Worm (Caenorhabditis elegans): Measurements from ENCODE around the gene C25F9.2.

DNA sequence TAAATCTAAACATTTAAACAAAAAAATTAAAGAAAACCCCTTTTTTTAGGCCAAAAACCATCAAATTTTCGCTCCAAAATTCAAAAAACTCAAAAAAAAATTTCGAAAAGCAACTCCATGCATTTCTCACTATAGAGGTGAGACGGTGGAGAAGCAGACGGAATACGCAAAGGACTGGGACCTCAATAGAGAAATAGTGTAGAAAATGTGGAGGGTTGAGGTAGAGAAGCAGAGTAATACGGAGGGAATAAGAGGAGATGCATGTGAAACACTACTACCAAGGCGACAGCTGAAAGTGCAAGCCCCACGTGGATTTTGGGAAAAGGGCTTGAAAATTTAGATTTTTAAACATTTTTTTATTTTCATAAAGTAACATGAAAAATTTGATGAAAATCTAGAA lies 30.0 kb upstream of the C25F9.2 start:
- TF ChIP-seq ztf-11 (tag; optimal IDR thresholded peaks at IDR 0.05) (no peak), daf-12 (tag; optimal IDR thresholded peaks at IDR 0.05) (no peak), fos-1 (tag; optimal IDR thresholded peaks at IDR 0.05) (no peak), ztf-4 (tag; optimal IDR thresholded peaks at IDR 0.05) (no peak), nhr-28 (tag; optimal IDR thresholded peaks at IDR 0.05) (no peak), ceh-28 (tag; optimal IDR thresholded peaks at IDR 0.05) (no peak), pha-4 (tag; optimal IDR thresholded peaks at IDR 0.05) (no peak), skn-1 (tag; optimal IDR thresholded peaks at IDR 0.05) (no peak)

Measured in whole organism, L3 larva.